Worm (Caenorhabditis elegans): Measurements from ENCODE around the gene cblc-1.
"Not testable (repeated sequence)": the region's sequence is repeated elsewhere in the genome, so short reads cannot be mapped to it uniquely, and the experiment has no call there.

The cblc-1 gene

ce11 chrII:4924729-4925128 is 16.2 kb downstream of the cblc-1 start:
- TF ChIP-seq nhr-28 (tag; optimal IDR thresholded peaks at IDR 0.05) (no peak), nhr-76 (tag; optimal IDR thresholded peaks at IDR 0.05) (no peak), nhr-77 (tag; optimal IDR thresholded peaks at IDR 0.05) (no peak), ztf-4 (tag; optimal IDR thresholded peaks at IDR 0.05) (no peak), nfya-1 (tag; optimal IDR thresholded peaks at IDR 0.05; ENCODE audit: insufficient read depth) (no peak), lin-39 (tag; optimal IDR thresholded peaks at IDR 0.05) (no peak), elt-1 (tag; optimal IDR thresholded peaks at IDR 0.05) (no peak), elt-2 (tag; optimal IDR thresholded peaks at IDR 0.05) (no peak), nhr-237 (tag; optimal IDR thresholded peaks at IDR 0.05) (no peak), nhr-25 (tag; optimal IDR thresholded peaks at IDR 0.05) (no peak), elt-3 (tag; optimal IDR thresholded peaks at IDR 0.05) (no peak), ztf-11 (tag; optimal IDR thresholded peaks at IDR 0.05) (no peak), tbx-2 (tag; optimal IDR thresholded peaks at IDR 0.05) (no peak), ceh-82 (tag; optimal IDR thresholded peaks at IDR 0.05) (no peak), egl-5 (tag; optimal IDR thresholded peaks at IDR 0.05) (no peak), hmg-11 (tag; optimal IDR thresholded peaks at IDR 0.05) (no peak), mml-1 (tag; optimal IDR thresholded peaks at IDR 0.05) (no peak), daf-12 (tag; optimal IDR thresholded peaks at IDR 0.05) (no peak), snpc-4 (tag; optimal IDR thresholded peaks at IDR 0.05) (no peak)

- TF ChIP-seq snpc-4 (tag; optimal IDR thresholded peaks at IDR 0.05) (no peak), aly-2 (tag; optimal IDR thresholded peaks at IDR 0.05) (no peak), nhr-25 (tag; optimal IDR thresholded peaks at IDR 0.05) (peak; percentile 11), egl-27 (tag; optimal IDR thresholded peaks at IDR 0.05) (no peak), lin-15B (tag; optimal IDR thresholded peaks at IDR 0.05) (no peak), pqm-1 (tag; optimal IDR thresholded peaks at IDR 0.05) (peak; percentile 32), nfya-1 (tag; optimal IDR thresholded peaks at IDR 0.05; ENCODE audit: insufficient read depth) (no peak), elt-2 (tag; optimal IDR thresholded peaks at IDR 0.05) (peak; percentile 80), mml-1 (tag; optimal IDR thresholded peaks at IDR 0.05) (no peak), ztf-4 (tag; optimal IDR thresholded peaks at IDR 0.05) (no peak), ztf-11 (tag; optimal IDR thresholded peaks at IDR 0.05) (no peak), jun-1 (tag; optimal IDR thresholded peaks at IDR 0.05) (no peak), zag-1 (tag; optimal IDR thresholded peaks at IDR 0.05) (no peak), daf-12 (tag; optimal IDR thresholded peaks at IDR 0.05) (no peak), ceh-9 (tag; optimal IDR thresholded peaks at IDR 0.05) (no peak), mdl-1 (tag; optimal IDR thresholded peaks at IDR 0.05) (no peak), ceh-16 (tag; optimal IDR thresholded peaks at IDR 0.05) (no peak), pha-4 (tag; optimal IDR thresholded peaks at IDR 0.05) (no peak), ama-1 (optimal IDR thresholded peaks at IDR 0.05) (no peak), nhr-28 (tag; optimal IDR thresholded peaks at IDR 0.05) (no peak), eor-1 (tag; optimal IDR thresholded peaks at IDR 0.05) (no peak)
These were observed 20.3 kb downstream of the cblc-1 start for ce11 chrII:4920608-4921007.

DNA sequence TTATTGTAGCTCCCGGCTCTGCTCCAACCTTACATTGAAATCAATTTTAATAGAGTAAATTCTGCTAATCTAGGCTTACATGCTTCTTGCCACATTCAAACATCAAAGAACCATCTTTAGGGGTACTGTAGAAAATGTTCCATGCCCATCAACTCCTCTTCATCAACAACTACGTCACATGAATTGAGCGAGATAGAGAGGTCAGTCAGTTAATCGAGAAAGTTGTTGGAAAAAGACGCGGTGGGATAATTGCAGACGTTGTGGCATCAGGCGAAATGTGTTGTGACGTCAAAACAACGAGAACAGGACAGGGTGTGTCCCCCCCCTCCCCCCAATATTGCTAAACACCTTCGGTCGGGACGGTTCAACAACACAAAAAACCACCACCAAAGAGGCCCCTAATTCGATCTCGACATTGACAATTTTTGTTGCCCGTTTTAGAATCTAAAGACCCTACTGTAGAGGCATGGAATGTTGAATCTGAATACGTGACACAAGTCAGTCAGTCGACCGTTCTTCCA is 22.4 kb downstream of the cblc-1 start:
- TF ChIP-seq nhr-23 (tag; optimal IDR thresholded peaks at IDR 0.05) = no peak
- TF ChIP-seq lin-39 (tag; optimal IDR thresholded peaks at IDR 0.05) = no peak
- no peak for TF ChIP-seq pqm-1 (tag; optimal IDR thresholded peaks at IDR 0.05)
- peak; percentile 32 for TF ChIP-seq nhr-25 (tag; optimal IDR thresholded peaks at IDR 0.05)

DNA sequence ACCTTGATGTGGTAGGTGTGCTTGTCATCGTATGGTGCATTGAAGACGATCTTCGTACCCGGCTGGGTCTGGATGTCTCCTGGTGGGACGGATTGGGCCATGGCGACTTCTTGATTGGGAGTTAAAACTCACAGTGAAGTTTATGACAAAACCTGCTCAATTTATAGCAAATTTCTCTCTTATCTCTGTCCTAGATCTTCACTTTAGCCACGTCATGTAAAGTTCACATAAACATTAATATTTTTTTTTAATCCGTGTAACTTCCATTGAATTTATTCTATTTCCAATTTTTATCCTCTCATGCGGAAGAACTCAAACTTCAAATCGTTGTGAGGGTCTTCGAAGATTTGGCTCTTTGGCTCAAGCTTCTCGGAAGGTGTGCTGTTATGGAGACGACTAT is 24.5 kb downstream of the cblc-1 start, which contains the start of gene msp-31:
msp-31 (minus strand) TSS at position 101 of the 400 bp plus-strand sequence.
- TF ChIP-seq nhr-43 (tag; optimal IDR thresholded peaks at IDR 0.05; ENCODE audit: poor library complexity, severe bottlenecking); nhr-67 (tag; optimal IDR thresholded peaks at IDR 0.05); pha-4 (tag; optimal IDR thresholded peaks at IDR 0.05): not testable (repeated sequence)

- TF ChIP-seq ZK546.5 (tag; optimal IDR thresholded peaks at IDR 0.05) = no peak
- no peak for TF ChIP-seq ceh-28 (tag; optimal IDR thresholded peaks at IDR 0.05)
- no peak for TF ChIP-seq unc-62 (GFP tag; optimal IDR thresholded peaks at IDR 0.05)
- no peak for TF ChIP-seq zag-1 (tag; optimal IDR thresholded peaks at IDR 0.05)
- no peak for TF ChIP-seq nhr-67 (tag; optimal IDR thresholded peaks at IDR 0.05)
- no peak for TF ChIP-seq nhr-25 (tag; optimal IDR thresholded peaks at IDR 0.05)
- no peak for TF ChIP-seq sea-2 (GFP tag; optimal IDR thresholded peaks at IDR 0.05)
- no peak for TF ChIP-seq eor-1 (tag; optimal IDR thresholded peaks at IDR 0.05)
- TF ChIP-seq hmg-11 (tag; optimal IDR thresholded peaks at IDR 0.05) = no peak
- no peak for TF ChIP-seq R02D3.7 (tag; optimal IDR thresholded peaks at IDR 0.05)
- TF ChIP-seq egl-5 (tag; optimal IDR thresholded peaks at IDR 0.05) = no peak
- no peak for TF ChIP-seq nhr-23 (tag; optimal IDR thresholded peaks at IDR 0.05)
- TF ChIP-seq snpc-4 (tag; optimal IDR thresholded peaks at IDR 0.05) = no peak
- no peak for TF ChIP-seq ceh-16 (tag; optimal IDR thresholded peaks at IDR 0.05)
- TF ChIP-seq nhr-12 (tag; optimal IDR thresholded peaks at IDR 0.05) = no peak
- no peak for TF ChIP-seq ztf-4 (tag; optimal IDR thresholded peaks at IDR 0.05)
- no peak for TF ChIP-seq daf-12 (tag; optimal IDR thresholded peaks at IDR 0.05)
- no peak for TF ChIP-seq mml-1 (tag; optimal IDR thresholded peaks at IDR 0.05)
- TF ChIP-seq lsy-12 (tag; optimal IDR thresholded peaks at IDR 0.05) = no peak
These were observed 25.4 kb downstream of the cblc-1 start for ce11 chrII:4915572-4915971.

Data from whole organism, L3 larva.